Worm (Caenorhabditis elegans) whole organism, L3 larva: ENCODE measurements around the gene twk-48.

Experiments
- ama-1 ChIP-seq: fragments of 150-350 bp; optimal IDR thresholded peaks from 2 replicates; lab custom pipeline; 2018
- ceh-82 ChIP-seq: fragments of 150-350 bp; optimal IDR thresholded peaks from 2 replicates; lab custom pipeline; 2014; ENCODE audit warnings: missing biosample characterization, missing genetic modification characterization
- fos-1 ChIP-seq: fragments of 150-350 bp; optimal IDR thresholded peaks from 2 replicates; lab custom pipeline; 2014; ENCODE audit warnings: missing biosample characterization, missing genetic modification characterization
- nhr-11 ChIP-seq: fragments of 150-350 bp; optimal IDR thresholded peaks from 2 replicates; lab custom pipeline; 2014; ENCODE audit warnings: missing biosample characterization, missing genetic modification characterization
- nhr-23 ChIP-seq: fragments of 150-350 bp; optimal IDR thresholded peaks from 2 replicates; lab custom pipeline; 2014; ENCODE audit warnings: missing biosample characterization, missing genetic modification reagents, missing genetic modification characterization
- sea-2 ChIP-seq: fragments of 150-350 bp; sonication (generic microtip); optimal IDR thresholded peaks from 4 replicates; lab custom pipeline; 2014; ENCODE audit warnings: missing biosample characterization, missing genetic modification reagents, missing genetic modification characterization

- TF ChIP-seq nhr-23 (tag; lab: Kevin White, UChicago) (no peak), ama-1 (no peak), nhr-11 (tag; lab: Kevin White, UChicago) (no peak), sea-2 (no peak), ceh-82 (tag; lab: Kevin White, UChicago) (no peak), fos-1 (tag; lab: Kevin White, UChicago) (no peak)
These were observed 50.3 kb downstream of the twk-48 start, which contains the start of the genes cyld-1 and F40F12.9 for ce11 chrIII:9910608-9911479.
